Fruit fly (Drosophila melanogaster): ENCODE data around the gene CG3739.
A peak's percentile ranks its signal among the peaks of the same experiment; 100 is the strongest.

Gene CG3739

DNA sequence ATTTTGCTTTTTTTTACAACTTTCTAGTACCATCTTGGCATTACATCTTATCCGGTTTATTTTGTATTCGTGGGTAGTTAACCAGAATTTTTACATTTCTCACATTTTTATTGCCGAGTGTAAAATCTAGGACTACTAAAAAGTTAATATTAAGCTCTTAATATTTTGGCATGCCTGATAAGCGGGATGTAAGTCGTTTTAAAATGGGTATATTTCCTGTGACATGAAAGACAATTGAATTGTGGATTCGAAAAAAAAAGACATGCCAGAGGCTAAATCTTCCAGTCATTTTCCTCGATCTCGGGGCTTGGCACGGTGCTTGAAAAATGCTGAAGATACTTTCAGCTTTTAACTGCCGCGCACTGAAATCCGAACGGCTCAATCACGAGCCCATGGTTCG is 16.0 kb upstream of the CG3739 start, which contains the start of gene CG31245:
CG31245 (minus strand) TSS at position 101 of the 400 bp plus-strand sequence.
- TF ChIP-seq cwo (GFP tag; optimal IDR thresholded peaks at IDR 0.05), result no peak
- TF ChIP-seq ranshi (GFP tag; IDR thresholded peaks at IDR 0.05), result no peak
- no peak for TF ChIP-seq zfh2 (GFP tag; optimal IDR thresholded peaks at IDR 0.05)
- no peak for TF ChIP-seq wor (GFP tag; IDR thresholded peaks at IDR 0.05)
- TF ChIP-seq ken (GFP tag; IDR thresholded peaks at IDR 0.05), result no peak

DNA sequence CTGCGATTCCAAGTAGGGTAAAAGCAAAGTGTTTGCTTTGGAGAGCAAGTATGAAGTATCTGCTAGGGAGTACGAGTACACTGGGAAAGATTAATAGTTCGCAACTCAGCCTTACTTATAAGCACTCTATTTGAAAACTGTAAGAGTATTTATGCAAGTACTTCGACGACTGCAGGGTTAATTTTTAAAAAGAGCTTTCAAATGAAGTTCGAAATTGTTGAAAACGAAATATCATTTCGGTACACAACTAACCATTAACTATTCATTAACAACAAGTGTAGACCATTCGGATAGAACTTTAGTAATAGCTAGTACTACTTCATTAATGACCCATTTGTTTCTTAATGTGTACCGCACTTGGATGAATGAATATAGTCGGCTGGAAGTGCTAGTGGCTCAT is 9.9 kb upstream of the CG3739 start:
- TF ChIP-seq croc (GFP tag; conservative IDR thresholded peaks at IDR 0.05) (no peak), CG11504 (tag; optimal IDR thresholded peaks at IDR 0.05) (peak; percentile 21), eve (GFP tag; optimal IDR thresholded peaks at IDR 0.05) (peak in 1 of 2 experiments; percentile 24), CG10462 (GFP tag; optimal IDR thresholded peaks at IDR 0.05) (no peak), CG18262 (tag; optimal IDR thresholded peaks at IDR 0.05) (peak; percentile 36), CG17361 (GFP tag; IDR thresholded peaks at IDR 0.05) (peak; percentile 40; the same call in 1 of the 3 replicates), CG17912 (GFP tag; optimal IDR thresholded peaks at IDR 0.05) (no peak), zf30C (GFP tag; optimal IDR thresholded peaks at IDR 0.05) (peak; percentile 15), gem (tag; optimal IDR thresholded peaks at IDR 0.05) (peak; percentile 33), Oli (tag; optimal IDR thresholded peaks at IDR 0.05) (peak; percentile 6), dmrt11E (tag; optimal IDR thresholded peaks at IDR 0.05) (peak; percentile 28)

dm6 chr3R:19387608-19388007 is 5.6 kb upstream of the CG3739 start, which contains the start of gene CG3734:
TSS of gene CG3734 (plus strand) at chr3R:19387861.
- TF ChIP-seq CG6689 (GFP tag; IDR thresholded peaks at IDR 0.05), result no peak
- TF ChIP-seq nau (GFP tag; optimal IDR thresholded peaks at IDR 0.05), result no peak
- TF ChIP-seq CG17328 (GFP tag; IDR thresholded peaks at IDR 0.05), result no peak
- TF ChIP-seq CG12219 (GFP tag; optimal IDR thresholded peaks at IDR 0.05), result no peak
- no peak for TF ChIP-seq gem (tag; optimal IDR thresholded peaks at IDR 0.05)
- TF ChIP-seq nerfin-2 (GFP tag; IDR thresholded peaks at IDR 0.05; ENCODE audit: partially characterized antibody), result no peak
- TF ChIP-seq D (optimal IDR thresholded peaks at IDR 0.05), result no peak
- no peak for TF ChIP-seq D (GFP tag; optimal IDR thresholded peaks at IDR 0.05)
- TF ChIP-seq sug (tag; optimal IDR thresholded peaks at IDR 0.05), result peak; percentile 77
- no peak for TF ChIP-seq CG16815 (GFP tag; optimal IDR thresholded peaks at IDR 0.05)
- no peak for TF ChIP-seq luna (GFP tag; optimal IDR thresholded peaks at IDR 0.05)
- peak; percentile 43 for TF ChIP-seq Hey (tag; optimal IDR thresholded peaks at IDR 0.05)
- no peak for TF ChIP-seq CG12744 (GFP tag; optimal IDR thresholded peaks at IDR 0.05)
- TF ChIP-seq corto (GFP tag; optimal IDR thresholded peaks at IDR 0.05), result no peak
- peak; percentile 82 for TF ChIP-seq z (GFP tag; IDR thresholded peaks at IDR 0.05)
- TF ChIP-seq danr (GFP tag; IDR thresholded peaks at IDR 0.05), result no peak
- peak; percentile 99 for TF ChIP-seq exex (tag; optimal IDR thresholded peaks at IDR 0.05)
- peak in 1 of 2 experiments; percentile 47 for TF ChIP-seq Pdp1 (GFP tag; optimal IDR thresholded peaks at IDR 0.05)
- TF ChIP-seq CG15696 (tag; optimal IDR thresholded peaks at IDR 0.05), result no peak
- no peak for TF ChIP-seq Sox102F (GFP tag; optimal IDR thresholded peaks at IDR 0.05)
- TF ChIP-seq CG3847 (GFP tag; IDR thresholded peaks at IDR 0.05), result no peak
- no peak for TF ChIP-seq psq (GFP tag; optimal IDR thresholded peaks at IDR 0.05)
- TF ChIP-seq fd96Cb (tag; optimal IDR thresholded peaks at IDR 0.05), result no peak
- no peak for TF ChIP-seq YL-1 (GFP tag; optimal IDR thresholded peaks at IDR 0.05)
- TF ChIP-seq Bgb (GFP tag; IDR thresholded peaks at IDR 0.05; ENCODE audit: partially characterized antibody), result no peak
- TF ChIP-seq Hmr (GFP tag; optimal IDR thresholded peaks at IDR 0.05), result no peak
- TF ChIP-seq CG8281 (tag; optimal IDR thresholded peaks at IDR 0.05), result peak; percentile 56
- TF ChIP-seq Ptx1 (GFP tag; IDR thresholded peaks at IDR 0.05), result no peak
- TF ChIP-seq CG3163 (GFP tag; optimal IDR thresholded peaks at IDR 0.05), result no peak
- no peak for TF ChIP-seq CG7928 (GFP tag; optimal IDR thresholded peaks at IDR 0.05)
- peak; percentile 77 for TF ChIP-seq sd (tag; optimal IDR thresholded peaks at IDR 0.05)
- no peak for TF ChIP-seq bcd (GFP tag; optimal IDR thresholded peaks at IDR 0.05)
- TF ChIP-seq HmgZ (tag; optimal IDR thresholded peaks at IDR 0.05), result peak; percentile 7
- TF ChIP-seq CG32767 (GFP tag; IDR thresholded peaks at IDR 0.05), result no peak
